Fruit fly (Drosophila melanogaster) whole organism, embryonic: ENCODE measurements around the gene Arp1.

Experiments
- Adf1 ChIP-seq: fragments of 200-800 bp; sonication (Bioruptor generic); IDR thresholded peaks from 2 replicates; pipeline ENCODE4 v1.3.6; 2022; ENCODE audit warnings: missing biosample characterization, missing genetic modification characterization
- CG12219 ChIP-seq: fragments of 200-800 bp; sonication (Bioruptor generic); optimal IDR thresholded peaks from 3 replicates; lab custom pipeline; 2018; ENCODE audit warnings: missing biosample characterization, mild to moderate bottlenecking, missing genetic modification characterization
- CG13775 ChIP-seq: fragments of 200-800 bp; sonication (Bioruptor generic); optimal IDR thresholded peaks from 3 replicates; lab custom pipeline; 2017; ENCODE audit warnings: missing biosample characterization, mild to moderate bottlenecking, missing genetic modification characterization
- CG14860 ChIP-seq: fragments of 200-800 bp; sonication (Bioruptor generic); IDR thresholded peaks from 3 replicates; pipeline ENCODE4 v1.3.6; 2022; ENCODE audit warnings: missing biosample characterization, missing genetic modification characterization; ENCODE audit not compliant: partially characterized antibody
- CG15011 ChIP-seq: fragments of 200-800 bp; sonication (Bioruptor generic); optimal IDR thresholded peaks from 3 replicates; lab custom pipeline; 2018; ENCODE audit warnings: missing biosample characterization, mild to moderate bottlenecking, missing genetic modification characterization
- CG15601 ChIP-seq: fragments of 200-800 bp; sonication (Bioruptor generic); optimal IDR thresholded peaks from 3 replicates; lab custom pipeline; 2019; ENCODE audit warnings: missing biosample characterization, mild to moderate bottlenecking, missing genetic modification characterization, moderate library complexity
- CG17186 ChIP-seq: fragments of 200-800 bp; sonication (Bioruptor generic); optimal IDR thresholded peaks from 3 replicates; lab custom pipeline; 2017; ENCODE audit warnings: missing biosample characterization, missing genetic modification reagents, missing genetic modification characterization
- CG17359 ChIP-seq: fragments of 200-800 bp; sonication (Bioruptor generic); optimal IDR thresholded peaks from 3 replicates; lab custom pipeline; 2018; ENCODE audit warnings: missing biosample characterization, mild to moderate bottlenecking, missing genetic modification characterization, moderate library complexity
- CG18262 ChIP-seq: fragments of 200-800 bp; optimal IDR thresholded peaks from 3 replicates; lab custom pipeline; 2019; ENCODE audit warnings: missing biosample characterization, mild to moderate bottlenecking, missing genetic modification characterization, moderate library complexity
- CG18619 ChIP-seq: fragments of 200-800 bp; sonication (Bioruptor generic); optimal IDR thresholded peaks from 3 replicates; lab custom pipeline; 2017; ENCODE audit warnings: missing biosample characterization, mild to moderate bottlenecking, missing genetic modification characterization
- CG30020 ChIP-seq: fragments of 200-800 bp; optimal IDR thresholded peaks from 2 replicates; lab custom pipeline; 2019; ENCODE audit warnings: missing biosample characterization, mild to moderate bottlenecking, missing genetic modification characterization, moderate library complexity
- CG3065 ChIP-seq: fragments of 200-800 bp; sonication (Bioruptor generic); optimal IDR thresholded peaks from 2 replicates; lab custom pipeline; 2016; ENCODE audit warnings: missing biosample characterization, missing genetic modification characterization
- CG4707 ChIP-seq: fragments of 200-800 bp; sonication (Bioruptor generic); optimal IDR thresholded peaks from 2 replicates; lab custom pipeline; 2018; ENCODE audit warnings: missing biosample characterization, mild to moderate bottlenecking, missing genetic modification characterization, moderate library complexity
- CG5180 ChIP-seq: fragments of 200-800 bp; sonication (Bioruptor generic); optimal IDR thresholded peaks from 3 replicates; lab custom pipeline; 2017; ENCODE audit warnings: missing biosample characterization, missing genetic modification characterization, mild to moderate bottlenecking, moderate library complexity, missing genetic modification reagents
- CG5245 ChIP-seq: fragments of 200-800 bp; sonication (Bioruptor generic); optimal IDR thresholded peaks from 3 replicates; lab custom pipeline; 2016; ENCODE audit warnings: missing biosample characterization, missing genetic modification characterization
- CG6272 ChIP-seq: fragments of 200-800 bp; sonication (Bioruptor generic); IDR thresholded peaks from 2 replicates; pipeline ENCODE4 v1.3.6; 2022; ENCODE audit warnings: missing biosample characterization, missing genetic modification characterization
- CG6854 ChIP-seq: fragments of 200-800 bp; sonication (Bioruptor generic); optimal IDR thresholded peaks from 3 replicates; lab custom pipeline; 2017; ENCODE audit warnings: missing biosample characterization, mild to moderate bottlenecking, missing genetic modification characterization
- CG7556 ChIP-seq: fragments of 200-800 bp; sonication (Bioruptor generic); optimal IDR thresholded peaks from 2 replicates; lab custom pipeline; 2017; ENCODE audit warnings: missing biosample characterization, mild to moderate bottlenecking, missing genetic modification characterization
- CG8089 ChIP-seq: fragments of 200-800 bp; sonication (Bioruptor generic); optimal IDR thresholded peaks from 3 replicates; lab custom pipeline; 2016; ENCODE audit warnings: missing biosample characterization, missing genetic modification characterization
- Dad ChIP-seq: fragments of 200-800 bp; sonication (Bioruptor generic); optimal IDR thresholded peaks from 3 replicates; lab custom pipeline; 2016; ENCODE audit warnings: missing biosample characterization, missing genetic modification characterization
- Dip2 ChIP-seq: fragments of 200-800 bp; sonication (Bioruptor generic); IDR thresholded peaks from 2 replicates; pipeline ENCODE4 v1.3.6; 2022; ENCODE audit warnings: missing biosample characterization, missing genetic modification characterization
- Dip3 ChIP-seq: fragments of 200-800 bp; sonication (Bioruptor generic); optimal IDR thresholded peaks from 3 replicates; lab custom pipeline; 2016; ENCODE audit warnings: missing biosample characterization, missing genetic modification characterization
- ERR ChIP-seq: fragments of 200-800 bp; sonication (Bioruptor generic); optimal IDR thresholded peaks from 2 replicates; lab custom pipeline; 2016; ENCODE audit warnings: missing biosample characterization, missing genetic modification characterization
- Gug ChIP-seq: fragments of 200-800 bp; sonication (Bioruptor generic); IDR thresholded peaks from 4 replicates; pipeline ENCODE4 v1.3.6; 2022; ENCODE audit warnings: missing biosample characterization, missing genetic modification characterization
- HmgZ ChIP-seq: fragments of 200-800 bp; sonication (Bioruptor generic); optimal IDR thresholded peaks from 2 replicates; lab custom pipeline; 2018; ENCODE audit warnings: missing biosample characterization, mild to moderate bottlenecking, missing genetic modification characterization
- Oli ChIP-seq: fragments of 200-800 bp; sonication (Bioruptor generic); optimal IDR thresholded peaks from 2 replicates; lab custom pipeline; 2018; ENCODE audit warnings: missing biosample characterization, mild to moderate bottlenecking, missing genetic modification characterization, moderate library complexity
- Ptx1 ChIP-seq: fragments of 200-800 bp; sonication (Bioruptor generic); IDR thresholded peaks from 2 replicates; pipeline ENCODE4 v1.3.6; 2022; ENCODE audit warnings: missing biosample characterization, missing genetic modification characterization
- Six4 ChIP-seq: fragments of 200-800 bp; sonication (Bioruptor generic); optimal IDR thresholded peaks from 2 replicates; lab custom pipeline; 2016; ENCODE audit warnings: missing biosample characterization, missing genetic modification characterization
- Vsx1 ChIP-seq: fragments of 200-800 bp; sonication (Bioruptor generic); optimal IDR thresholded peaks from 2 replicates; lab custom pipeline; 2017; ENCODE audit warnings: missing biosample characterization, mild to moderate bottlenecking, missing genetic modification characterization, missing genetic modification reagents
- btn ChIP-seq: fragments of 200-800 bp; sonication (Bioruptor generic); optimal IDR thresholded peaks from 2 replicates; lab custom pipeline; 2016; ENCODE audit warnings: missing biosample characterization, missing genetic modification characterization
- chif ChIP-seq, 2 experiments: fragments of 200-800 bp; sonication (Bioruptor generic); optimal IDR thresholded peaks; 3 replicates each; lab custom pipeline; 2016; ENCODE audit warnings: missing biosample characterization in 2 of 2, missing genetic modification characterization in 2 of 2
- ci ChIP-seq: fragments of 200-800 bp; sonication (Bioruptor generic); IDR thresholded peaks from 3 replicates; pipeline ENCODE4 v1.3.6; 2022; ENCODE audit warnings: missing biosample characterization, missing genetic modification characterization
- dmrt99B ChIP-seq: fragments of 200-800 bp; sonication (Bioruptor generic); optimal IDR thresholded peaks from 2 replicates; lab custom pipeline; 2018; ENCODE audit warnings: missing biosample characterization, mild to moderate bottlenecking, missing genetic modification characterization, moderate library complexity
- dpn ChIP-seq, 2 experiments: fragments of 200-800 bp; sonication (Bioruptor generic); optimal IDR thresholded peaks; 3 replicates each; lab custom pipeline; 2016; ENCODE audit warnings: missing biosample characterization in 2 of 2, missing genetic modification characterization in 2 of 2
- emc ChIP-seq: fragments of 200-800 bp; sonication (Bioruptor generic); optimal IDR thresholded peaks from 2 replicates; lab custom pipeline; 2016; ENCODE audit warnings: missing biosample characterization, missing genetic modification characterization
- fd96Cb ChIP-seq: fragments of 200-800 bp; sonication (Bioruptor generic); optimal IDR thresholded peaks from 2 replicates; lab custom pipeline; 2018; ENCODE audit warnings: missing biosample characterization, mild to moderate bottlenecking, missing genetic modification characterization, moderate library complexity
- inv ChIP-seq: fragments of 200-800 bp; sonication (Bioruptor generic); IDR thresholded peaks from 2 replicates; pipeline ENCODE4 v1.3.6; 2022; ENCODE audit warnings: missing biosample characterization, missing genetic modification characterization; ENCODE audit not compliant: partially characterized antibody
- ken ChIP-seq: fragments of 200-800 bp; sonication (Bioruptor generic); IDR thresholded peaks from 3 replicates; pipeline ENCODE4 v1.3.6; 2022; ENCODE audit warnings: missing biosample characterization, missing genetic modification characterization
- kni ChIP-seq: fragments of 200-800 bp; sonication (Bioruptor generic); optimal IDR thresholded peaks from 3 replicates; lab custom pipeline; 2017; ENCODE audit warnings: mild to moderate bottlenecking, missing biosample characterization, missing genetic modification reagents, missing genetic modification characterization
- nom ChIP-seq: fragments of 200-800 bp; sonication (Bioruptor generic); optimal IDR thresholded peaks from 2 replicates; lab custom pipeline; 2017; ENCODE audit warnings: missing biosample characterization, missing genetic modification characterization, mild to moderate bottlenecking, moderate library complexity, missing genetic modification reagents
- odd ChIP-seq: fragments of 200-800 bp; sonication (Bioruptor generic); optimal IDR thresholded peaks from 2 replicates; lab custom pipeline; 2017; ENCODE audit warnings: missing biosample characterization, mild to moderate bottlenecking, missing genetic modification characterization
- pita ChIP-seq: fragments of 200-800 bp; sonication (Bioruptor generic); optimal IDR thresholded peaks from 2 replicates; lab custom pipeline; 2017; ENCODE audit warnings: missing biosample characterization, mild to moderate bottlenecking, missing genetic modification characterization
- scrt ChIP-seq: fragments of 200-800 bp; sonication (Bioruptor generic); optimal IDR thresholded peaks from 2 replicates; lab custom pipeline; 2018; ENCODE audit warnings: missing biosample characterization, mild to moderate bottlenecking, missing genetic modification characterization, moderate library complexity
- sens ChIP-seq: fragments of 200-800 bp; sonication (Bioruptor generic); peaks from one replicate; lab custom pipeline; 2016; ENCODE audit warnings: missing biosample characterization, missing genetic modification characterization
- ttk ChIP-seq: fragments of 200-800 bp; sonication (Bioruptor generic); IDR thresholded peaks from 2 replicates; pipeline ENCODE4 v2.1.2; 2022; ENCODE audit warnings: missing biosample characterization, missing genetic modification characterization
- unc-4 ChIP-seq: fragments of 200-800 bp; sonication (Bioruptor generic); IDR thresholded peaks from 2 replicates; pipeline ENCODE4 v1.3.6; 2022; ENCODE audit warnings: missing biosample characterization, missing genetic modification characterization; ENCODE audit not compliant: partially characterized antibody
- unpg ChIP-seq: fragments of 200-800 bp; sonication (Bioruptor generic); optimal IDR thresholded peaks from 3 replicates; lab custom pipeline; 2018; ENCODE audit warnings: missing biosample characterization, mild to moderate bottlenecking, missing genetic modification characterization, moderate library complexity
- wor ChIP-seq: fragments of 200-800 bp; sonication (Bioruptor generic); IDR thresholded peaks from 2 replicates; pipeline ENCODE4 v1.3.6; 2022; ENCODE audit warnings: missing biosample characterization, missing genetic modification characterization

The Arp1 gene

DNA sequence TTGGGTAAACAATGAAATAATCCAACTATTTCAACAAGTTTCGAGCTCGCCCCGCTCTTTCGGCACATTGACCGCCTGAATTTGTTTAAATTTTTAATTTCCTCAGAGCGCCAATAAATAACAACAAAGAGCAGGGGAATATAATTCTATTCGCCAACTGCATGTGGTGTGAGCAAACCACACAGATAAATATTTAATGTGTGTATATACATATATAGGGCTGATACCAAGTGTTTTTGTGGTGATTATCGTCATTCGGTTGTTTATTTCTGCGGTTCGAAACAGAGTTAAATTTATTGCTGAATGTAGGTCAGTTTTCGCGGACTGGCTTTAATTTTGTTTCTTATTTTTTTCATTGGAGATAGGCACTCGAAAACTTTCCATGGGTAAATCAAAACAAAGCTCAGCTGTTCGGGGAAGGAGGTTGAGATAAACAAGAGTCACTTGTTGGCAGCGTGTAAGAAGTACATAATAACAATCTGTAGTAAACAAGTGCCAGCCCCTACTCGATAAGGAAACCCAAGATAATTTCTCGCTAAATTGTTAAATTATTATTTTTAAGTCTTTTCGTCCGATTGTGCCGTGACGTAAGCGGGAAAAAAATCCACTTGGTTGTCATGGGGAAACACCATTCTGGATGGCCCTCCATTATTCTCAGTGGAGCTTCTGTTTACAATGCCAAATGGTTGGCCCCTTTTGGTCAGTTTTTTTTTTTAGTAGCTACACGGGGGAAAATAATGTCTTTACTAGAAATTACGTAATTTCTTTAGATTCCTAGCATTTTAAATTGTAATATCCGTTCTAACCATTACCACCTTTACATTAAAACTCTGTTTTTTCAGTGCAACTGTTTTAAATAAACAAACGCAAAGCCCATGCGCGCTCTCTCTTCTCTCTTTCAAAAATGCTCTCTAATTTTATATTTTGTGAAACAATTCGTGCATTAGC is 26.3 kb downstream of the Arp1 start (continued):
- TF ChIP-seq CG17186 (no peak), dmrt99B (peak; percentile 70), ci (GFP tag; lab: Robert Waterston, UW) (peak; percentile 52; the same call in 2 of the 3 replicates), kni (GFP tag; lab: Kevin White, UChicago) (no peak), ERR (GFP tag; lab: Kevin White, UChicago) (no peak), pita (GFP tag; lab: Kevin White, UChicago) (no peak), unc-4 (GFP tag; lab: Robert Waterston, UW) (no peak), HmgZ (tag; lab: Kevin White, UChicago) (peak; percentile 17), Ptx1 (GFP tag; lab: Robert Waterston, UW) (peak; percentile 72; the same call in 1 of the 2 replicates), CG13775 (GFP tag; lab: Kevin White, UChicago) (peak; percentile 41), CG18619 (GFP tag; lab: Kevin White, UChicago) (peak; percentile 42), CG5245 (GFP tag; lab: Kevin White, UChicago) (peak; percentile 19), CG6854 (no peak), Six4 (GFP tag; lab: Kevin White, UChicago) (peak; percentile 25), sens (GFP tag; lab: Kevin White, UChicago) (peak; percentile 92), unpg (GFP tag; lab: Kevin White, UChicago) (peak; percentile 42), CG7556 (GFP tag; lab: Kevin White, UChicago) (peak; percentile 47), Dip2 (no peak), scrt (GFP tag; lab: Kevin White, UChicago) (peak; percentile 41), CG6272 (GFP tag; lab: Robert Waterston, UW) (peak; percentile 42), Gug (GFP tag; lab: Robert Waterston, UW) (peak; percentile 29; the same call in 2 of the 4 replicates), CG17359 (peak; percentile 67), CG12219 (GFP tag; lab: Kevin White, UChicago) (no peak), Oli (tag; lab: Kevin White, UChicago) (peak; percentile 53), Dip3 (GFP tag; lab: Kevin White, UChicago) (peak; percentile 43), emc (peak; percentile 21), CG8089 (GFP tag; lab: Kevin White, UChicago) (peak; percentile 20), wor (GFP tag; lab: Robert Waterston, UW) (no peak), CG5180 (GFP tag; lab: Kevin White, UChicago) (peak; percentile 6), dpn (GFP tag; optimal IDR thresholded peaks at IDR 0.05; lab: Kevin White, UChicago) (peak; percentile 25 to 57), CG3065 (GFP tag; lab: Kevin White, UChicago) (no peak), inv (GFP tag; lab: Robert Waterston, UW) (no peak), CG30020 (no peak), CG18262 (peak; percentile 25), nom (GFP tag; lab: Kevin White, UChicago) (peak; percentile 33), chif (GFP tag; optimal IDR thresholded peaks at IDR 0.05; lab: Kevin White, UChicago) (peak; percentile 21 to 41), CG4707 (GFP tag; lab: Kevin White, UChicago) (no peak), ttk (GFP tag; lab: Robert Waterston, UW) (peak; percentile 53; the same call in 1 of the 2 replicates), CG15011 (GFP tag; lab: Kevin White, UChicago) (peak; percentile 39), fd96Cb (tag; lab: Kevin White, UChicago) (peak; percentile 53), CG14860 (GFP tag; lab: Robert Waterston, UW) (no peak), Vsx1 (no peak), btn (peak; percentile 10), CG15601 (tag; lab: Kevin White, UChicago) (no peak), odd (no peak), ken (GFP tag; lab: Robert Waterston, UW) (0 out of 3 replicates have a peak, but pooled peaks have one; percentile 39), Dad (GFP tag; lab: Kevin White, UChicago) (peak; percentile 9), Adf1 (GFP tag; lab: Robert Waterston, UW) (peak; percentile 24; the same call in 1 of the 2 replicates)
